Worm (Caenorhabditis elegans) whole organism, mixed stage, embryonic: ENCODE data around the gene F58E6.8.

Experiments
- M03D4.4 ChIP-seq: sonication (generic microtip); optimal IDR thresholded peaks from 2 replicates; lab custom pipeline; 2017; ENCODE audit warnings: mild to moderate bottlenecking, missing genetic modification characterization, missing compliant biosample characterization
- bed-3 ChIP-seq: fragments of 200-800 bp; sonication (Bioruptor generic); optimal IDR thresholded peaks from 3 replicates; lab custom pipeline; 2018; ENCODE audit warnings: mild to moderate bottlenecking, missing genetic modification characterization, moderate library complexity, missing compliant biosample characterization
- blmp-1 ChIP-seq: fragments of 150-350 bp; optimal IDR thresholded peaks from 2 replicates; lab custom pipeline; 2014; ENCODE audit warnings: missing biosample characterization, missing genetic modification characterization
- ceh-39 ChIP-seq: fragments of 150-350 bp; optimal IDR thresholded peaks from 2 replicates; lab custom pipeline; 2014; ENCODE audit warnings: missing biosample characterization, missing genetic modification characterization
- ceh-43 ChIP-seq: fragments of 200-800 bp; sonication (Bioruptor generic); optimal IDR thresholded peaks from 2 replicates; lab custom pipeline; 2018; ENCODE audit warnings: mild to moderate bottlenecking, missing genetic modification characterization, moderate library complexity, missing compliant biosample characterization
- ceh-83 ChIP-seq: fragments of 200-800 bp; sonication (Bioruptor generic); optimal IDR thresholded peaks from 2 replicates; lab custom pipeline; 2018; ENCODE audit warnings: mild to moderate bottlenecking, missing genetic modification characterization, missing compliant biosample characterization
- ces-1 ChIP-seq: fragments of 150-350 bp; optimal IDR thresholded peaks from 2 replicates; lab custom pipeline; 2014; ENCODE audit warnings: missing biosample characterization, missing genetic modification reagents, missing genetic modification characterization
- cnd-1 ChIP-seq: fragments of 200-800 bp; sonication (Bioruptor generic); optimal IDR thresholded peaks from 2 replicates; lab custom pipeline; 2018; ENCODE audit warnings: mild to moderate bottlenecking, missing genetic modification characterization, missing compliant biosample characterization
- drap-1 ChIP-seq: fragments of 200-800 bp; sonication (Bioruptor generic); optimal IDR thresholded peaks from 3 replicates; lab custom pipeline; 2018; ENCODE audit warnings: mild to moderate bottlenecking, missing genetic modification characterization, missing compliant biosample characterization
- elt-1 ChIP-seq: sonication (generic microtip); optimal IDR thresholded peaks from 2 replicates; lab custom pipeline; 2017; ENCODE audit warnings: missing genetic modification characterization, mild to moderate bottlenecking, missing compliant biosample characterization, antibody characterized with exemption, moderate library complexity, borderline replicate concordance; ENCODE audit not compliant: insufficient read depth
- flh-1 ChIP-seq: fragments of 200-800 bp; sonication (Bioruptor generic); optimal IDR thresholded peaks from 2 replicates; lab custom pipeline; 2018; ENCODE audit warnings: mild to moderate bottlenecking, missing genetic modification characterization, moderate library complexity, missing compliant biosample characterization
- ham-2 ChIP-seq: fragments of 200-800 bp; sonication (Bioruptor generic); optimal IDR thresholded peaks from 2 replicates; lab custom pipeline; 2018; ENCODE audit warnings: mild to moderate bottlenecking, missing genetic modification characterization, missing compliant biosample characterization
- hlh-1 ChIP-seq: fragments of 150-350 bp; optimal IDR thresholded peaks from 2 replicates; lab custom pipeline; 2014; ENCODE audit warnings: missing biosample characterization, missing genetic modification reagents, missing genetic modification characterization
- lin-13 ChIP-seq: fragments of 150-350 bp; optimal IDR thresholded peaks from 2 replicates; lab custom pipeline; 2014; ENCODE audit warnings: missing biosample characterization, missing genetic modification characterization
- lin-32 ChIP-seq: fragments of 200-800 bp; sonication (Bioruptor generic); optimal IDR thresholded peaks from 2 replicates; lab custom pipeline; 2018; ENCODE audit warnings: mild to moderate bottlenecking, missing genetic modification characterization, missing compliant biosample characterization
- lsy-2 ChIP-seq: fragments of 150-350 bp; optimal IDR thresholded peaks from 2 replicates; lab custom pipeline; 2014; ENCODE audit warnings: missing biosample characterization, missing genetic modification characterization
- mab-5 ChIP-seq: fragments of 150-350 bp; optimal IDR thresholded peaks from 2 replicates; lab custom pipeline; 2014; ENCODE audit warnings: missing biosample characterization, missing genetic modification characterization
- mep-1 ChIP-seq: fragments of 150-350 bp; optimal IDR thresholded peaks from 2 replicates; lab custom pipeline; 2017; ENCODE audit warnings: missing biosample characterization, missing genetic modification reagents, missing genetic modification characterization, inconsistent platforms
- mls-2 ChIP-seq: sonication (generic microtip); optimal IDR thresholded peaks from 2 replicates; lab custom pipeline; 2016; ENCODE audit warnings: mild to moderate bottlenecking, missing genetic modification characterization, moderate library complexity, missing compliant biosample characterization
- nhr-12 ChIP-seq: fragments of 150-350 bp; optimal IDR thresholded peaks from 2 replicates; lab custom pipeline; 2014; ENCODE audit warnings: missing biosample characterization, missing genetic modification characterization
- nhr-237 ChIP-seq: fragments of 150-350 bp; optimal IDR thresholded peaks from 2 replicates; lab custom pipeline; 2014; ENCODE audit warnings: missing biosample characterization, missing genetic modification characterization
- nhr-28 ChIP-seq: fragments of 150-350 bp; optimal IDR thresholded peaks from 2 replicates; lab custom pipeline; 2014; ENCODE audit warnings: missing biosample characterization, missing genetic modification characterization
- nhr-76 ChIP-seq: sonication (generic microtip); optimal IDR thresholded peaks from 2 replicates; lab custom pipeline; 2017; ENCODE audit warnings: missing biosample characterization, missing genetic modification characterization
- pha-4 ChIP-seq: fragments of 150-350 bp; optimal IDR thresholded peaks from 2 replicates; lab custom pipeline; 2018; ENCODE audit warnings: missing biosample characterization, missing genetic modification reagents, missing genetic modification characterization
- sptf-1 ChIP-seq: sonication (generic microtip); optimal IDR thresholded peaks from 2 replicates; lab custom pipeline; 2017; ENCODE audit warnings: mild to moderate bottlenecking, missing genetic modification characterization, moderate library complexity, missing compliant biosample characterization
- tbx-8 ChIP-seq: fragments of 200-800 bp; sonication (Bioruptor generic); optimal IDR thresholded peaks from 2 replicates; lab custom pipeline; 2018; ENCODE audit warnings: mild to moderate bottlenecking, missing genetic modification characterization, moderate library complexity, missing compliant biosample characterization
- unc-120 ChIP-seq: sonication (generic microtip); optimal IDR thresholded peaks from 2 replicates; lab custom pipeline; 2017; ENCODE audit warnings: missing genetic modification characterization, missing compliant biosample characterization; ENCODE audit not compliant: poor library complexity, severe bottlenecking
- unc-39 ChIP-seq: fragments of 150-350 bp; optimal IDR thresholded peaks from 2 replicates; lab custom pipeline; 2014; ENCODE audit warnings: missing biosample characterization, missing genetic modification characterization
- unc-62 ChIP-seq: fragments of 150-350 bp; optimal IDR thresholded peaks from 2 replicates; lab custom pipeline; 2014; ENCODE audit warnings: missing biosample characterization, missing genetic modification reagents, missing genetic modification characterization
- zip-8 ChIP-seq: fragments of 150-350 bp; optimal IDR thresholded peaks from 2 replicates; lab custom pipeline; 2014; ENCODE audit warnings: missing biosample characterization, missing genetic modification characterization
- ztf-11 ChIP-seq: fragments of 150-350 bp; optimal IDR thresholded peaks from 2 replicates; lab custom pipeline; 2014; ENCODE audit warnings: missing biosample characterization, missing genetic modification characterization

The F58E6.8 gene

DNA sequence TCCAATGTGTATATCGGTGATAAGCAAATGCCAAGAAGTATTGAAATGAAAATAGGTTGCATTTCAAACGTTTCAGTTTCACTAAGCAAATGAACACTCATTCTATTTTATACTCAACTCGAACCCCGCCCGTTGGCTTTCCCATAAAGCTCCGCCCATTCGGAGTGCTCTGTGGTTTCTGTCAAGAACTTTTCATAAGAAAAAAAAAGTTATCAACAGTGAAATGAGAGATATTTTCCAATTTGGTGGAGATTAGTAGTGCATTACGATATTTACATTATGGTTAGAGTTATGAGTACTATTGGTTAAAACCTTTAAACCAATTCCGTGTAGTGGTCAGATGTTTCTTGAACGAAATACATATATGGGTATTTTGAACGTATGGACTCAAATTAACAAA, 5.3 kb downstream of the F58E6.8 start, which contains the start of gene F58E6.4:
Gene F58E6.4, minus strand, starts transcription at position 101 of the 400 bp plus-strand sequence.
- TF ChIP-seq mls-2 (tag; lab: Kevin White, UChicago), result no peak

DNA sequence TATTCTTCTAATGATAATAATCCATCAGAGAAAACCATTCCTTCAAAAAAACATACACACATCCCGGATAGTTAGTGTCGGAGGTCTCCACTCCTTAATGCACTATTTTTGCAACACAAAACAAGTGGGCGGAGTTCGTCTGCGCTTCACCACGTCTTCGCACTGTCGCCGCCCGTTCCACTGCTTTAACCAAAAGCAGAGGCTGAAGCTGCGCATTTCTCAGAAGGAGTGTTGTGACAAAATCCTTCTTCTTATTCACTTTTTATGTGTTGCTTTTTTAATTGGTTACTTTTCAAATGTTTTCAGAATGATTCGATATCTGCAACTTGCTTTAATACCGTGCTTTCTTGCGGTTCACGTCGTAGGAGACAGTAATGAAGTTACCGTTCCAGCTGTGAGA, 10.7 kb downstream of the F58E6.8 start, which contains the start of gene F58E6.13:
Gene F58E6.13, plus strand, starts transcription at position 301 of the 400 bp plus-strand sequence.
- TF ChIP-seq hlh-1 (tag; lab: Kevin White, UChicago) (no peak), nhr-12 (tag; lab: Kevin White, UChicago) (no peak), flh-1 (GFP tag; lab: Kevin White, UChicago) (no peak), tbx-8 (GFP tag; lab: Kevin White, UChicago) (no peak), lin-32 (GFP tag; lab: Kevin White, UChicago) (no peak), ceh-43 (GFP tag; lab: Kevin White, UChicago) (no peak), lin-13 (no peak), elt-1 (tag; lab: Kevin White, UChicago) (no peak), mep-1 (tag; lab: Kevin White, UChicago) (no peak)

DNA sequence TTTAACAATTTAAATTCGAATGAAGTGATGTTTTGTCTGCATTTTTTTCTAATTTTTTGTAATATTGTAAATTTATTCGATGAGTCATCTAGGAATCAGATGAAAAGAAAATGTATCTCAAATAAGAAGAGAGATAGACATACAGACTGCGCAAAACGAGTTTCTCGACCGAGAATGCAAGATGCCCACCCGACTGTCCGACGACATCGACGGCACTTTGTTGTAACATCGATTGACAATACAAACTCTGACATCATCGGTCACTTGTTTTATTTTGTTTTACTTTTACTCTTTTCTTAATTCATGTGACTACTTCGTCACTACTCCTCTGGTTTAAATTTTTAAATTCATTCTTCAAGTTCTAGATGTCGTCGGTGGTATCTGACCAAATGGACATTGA, 14.8 kb downstream of the F58E6.8 start, which contains the start of gene sta-2:
Gene sta-2, plus strand, starts transcription at position 349 of the 400 bp plus-strand sequence.
- TF ChIP-seq unc-39 (tag; lab: Kevin White, UChicago), result no peak
- no peak for TF ChIP-seq M03D4.4 (tag; lab: Kevin White, UChicago)
- no peak for TF ChIP-seq mab-5 (tag; lab: Kevin White, UChicago)
- no peak for TF ChIP-seq zip-8 (tag; lab: Kevin White, UChicago)
- no peak for TF ChIP-seq ceh-43 (GFP tag; lab: Kevin White, UChicago)
- no peak for TF ChIP-seq ceh-39 (tag; lab: Kevin White, UChicago)
- TF ChIP-seq lin-13, result no peak
- no peak for TF ChIP-seq mep-1 (tag; lab: Kevin White, UChicago)
- TF ChIP-seq unc-62 (GFP tag; lab: Kevin White, UChicago), result no peak
- TF ChIP-seq nhr-237 (tag; lab: Kevin White, UChicago), result no peak
- TF ChIP-seq ham-2, result no peak
- TF ChIP-seq cnd-1 (tag; lab: Kevin White, UChicago), result no peak
- TF ChIP-seq tbx-8 (GFP tag; lab: Kevin White, UChicago), result no peak
- no peak for TF ChIP-seq pha-4

DNA sequence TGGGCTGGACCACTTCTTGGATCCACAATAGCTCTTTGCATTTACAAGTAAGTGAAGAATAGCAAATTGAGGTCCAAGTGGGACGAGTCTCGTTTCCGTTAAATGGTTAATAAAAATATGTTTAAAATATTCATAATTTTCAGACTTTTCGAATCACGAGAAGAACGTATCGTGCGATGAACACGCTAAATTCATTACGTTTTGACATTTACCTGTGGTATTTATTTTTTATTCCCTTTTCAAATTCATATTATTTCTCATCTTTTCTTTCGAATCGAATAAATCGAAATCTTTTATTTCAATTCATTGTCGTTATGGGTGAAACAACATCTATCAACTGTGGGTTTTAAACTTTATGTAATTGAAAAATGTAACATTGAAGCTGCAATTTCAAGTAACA, 16.2 kb downstream of the F58E6.8 start, which contains the start of gene marc-1:
Gene marc-1, plus strand, starts transcription at position 301 of the 400 bp plus-strand sequence.
- no peak for TF ChIP-seq lin-13
- TF ChIP-seq sptf-1 (tag; lab: Kevin White, UChicago), result no peak
- no peak for TF ChIP-seq nhr-76 (tag; lab: Kevin White, UChicago)
- TF ChIP-seq unc-120 (tag; lab: Kevin White, UChicago), result no peak
- no peak for TF ChIP-seq ham-2
- TF ChIP-seq blmp-1 (tag; lab: Kevin White, UChicago), result no peak
- TF ChIP-seq ceh-83 (GFP tag; lab: Kevin White, UChicago), result no peak
- TF ChIP-seq nhr-28 (tag; lab: Kevin White, UChicago), result no peak
- TF ChIP-seq lsy-2 (tag; lab: Kevin White, UChicago), result no peak
- TF ChIP-seq elt-1 (tag; lab: Kevin White, UChicago), result no peak
- no peak for TF ChIP-seq mls-2 (tag; lab: Kevin White, UChicago)
- no peak for TF ChIP-seq zip-8 (tag; lab: Kevin White, UChicago)
- TF ChIP-seq ztf-11 (tag; lab: Kevin White, UChicago), result no peak
- TF ChIP-seq drap-1 (GFP tag; lab: Kevin White, UChicago), result no peak
- no peak for TF ChIP-seq pha-4
- TF ChIP-seq M03D4.4 (tag; lab: Kevin White, UChicago), result no peak
- no peak for TF ChIP-seq flh-1 (GFP tag; lab: Kevin White, UChicago)
- no peak for TF ChIP-seq hlh-1 (tag; lab: Kevin White, UChicago)

DNA sequence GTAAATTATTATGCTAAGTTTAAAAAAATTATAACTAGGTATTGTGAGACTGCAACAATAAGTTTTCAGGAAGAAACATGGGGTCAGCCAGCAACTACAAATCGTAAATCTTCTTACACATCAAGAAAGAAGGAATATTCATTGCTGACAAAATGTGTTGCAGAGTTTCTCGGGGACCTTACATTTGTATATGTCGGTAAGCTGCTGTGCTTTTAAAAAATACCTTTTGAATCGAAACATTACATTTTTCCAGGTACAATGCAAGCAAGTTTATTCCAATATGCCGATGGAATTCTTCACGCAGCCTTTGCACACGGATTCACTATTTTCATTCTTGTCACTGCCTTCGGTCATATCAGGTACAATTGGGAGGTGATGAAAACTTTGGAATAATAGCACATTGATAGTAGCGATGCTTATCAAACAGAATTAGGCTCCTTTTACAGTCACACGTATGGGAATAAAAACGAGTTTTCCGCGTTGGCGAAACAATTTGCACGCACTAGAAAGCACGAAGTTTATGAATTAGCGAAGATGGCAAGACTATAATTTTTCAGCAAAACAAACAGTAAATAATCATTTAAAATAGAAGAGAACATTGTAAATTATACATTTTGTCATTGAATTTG, 17.4 kb downstream of the F58E6.8 start:
- TF ChIP-seq hlh-1 (tag; lab: Kevin White, UChicago), result no peak
- no peak for TF ChIP-seq ztf-11 (tag; lab: Kevin White, UChicago)
- no peak for TF ChIP-seq ceh-39 (tag; lab: Kevin White, UChicago)
- TF ChIP-seq bed-3, result no peak
- TF ChIP-seq mep-1 (tag; lab: Kevin White, UChicago), result no peak
- no peak for TF ChIP-seq ceh-83 (GFP tag; lab: Kevin White, UChicago)
- no peak for TF ChIP-seq ceh-43 (GFP tag; lab: Kevin White, UChicago)
- no peak for TF ChIP-seq lin-13
- TF ChIP-seq mab-5 (tag; lab: Kevin White, UChicago), result no peak
- no peak for TF ChIP-seq nhr-12 (tag; lab: Kevin White, UChicago)
- no peak for TF ChIP-seq nhr-237 (tag; lab: Kevin White, UChicago)
- TF ChIP-seq ces-1 (GFP tag; lab: Kevin White, UChicago), result no peak
- TF ChIP-seq flh-1 (GFP tag; lab: Kevin White, UChicago), result no peak
- no peak for TF ChIP-seq M03D4.4 (tag; lab: Kevin White, UChicago)
- no peak for TF ChIP-seq lin-32 (GFP tag; lab: Kevin White, UChicago)
- TF ChIP-seq lsy-2 (tag; lab: Kevin White, UChicago), result no peak
- no peak for TF ChIP-seq blmp-1 (tag; lab: Kevin White, UChicago)
